Fruit fly (Drosophila melanogaster): ENCODE results near the gene P5CDh1.

Gene P5CDh1

DNA sequence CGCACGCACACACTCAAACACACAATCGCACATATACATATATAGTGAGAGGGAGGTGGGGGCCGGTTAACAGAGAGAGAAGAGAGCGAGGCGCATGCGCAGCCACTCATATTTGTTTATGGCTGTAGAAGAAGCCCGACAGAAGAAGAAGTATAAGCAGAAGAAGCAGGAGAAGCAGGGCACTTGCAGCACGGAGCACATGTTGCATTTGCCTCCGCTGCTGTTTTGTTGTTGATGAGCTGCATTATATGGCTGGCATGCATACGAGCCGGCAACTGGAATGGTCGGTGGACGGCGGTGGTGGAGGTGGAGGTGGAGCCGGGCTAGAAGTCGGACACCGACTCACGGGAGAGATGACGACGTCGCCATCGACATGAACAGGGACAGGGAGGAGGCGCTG lies 40.7 kb downstream of the P5CDh1 start:
- TF ChIP-seq noc (tag; optimal IDR thresholded peaks at IDR 0.05) = no peak

DNA sequence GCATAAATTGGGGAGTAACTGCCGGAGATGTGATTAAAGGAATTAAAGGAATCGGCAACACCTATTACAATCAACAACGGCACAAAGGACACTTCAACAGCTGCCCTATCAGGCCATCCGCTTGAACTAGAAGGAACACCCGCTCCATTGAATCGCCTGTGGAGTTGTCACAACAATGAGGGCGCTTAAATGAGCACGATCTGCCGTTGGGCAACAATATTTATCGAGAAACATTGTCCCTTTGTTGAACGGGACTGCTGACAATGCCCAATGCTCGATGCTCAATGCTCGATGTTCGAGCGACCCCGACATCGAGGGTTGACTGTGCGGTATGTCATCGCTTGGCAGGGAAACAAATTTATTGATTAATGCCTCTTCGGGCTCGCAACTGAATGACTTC lies 53.3 kb downstream of the P5CDh1 start:
- TF ChIP-seq noc (tag; optimal IDR thresholded peaks at IDR 0.05) = no peak
